Worm (Caenorhabditis elegans): ENCODE measurements around the gene faah-4.

The faah-4 gene

ce11 chrIII:11946973-11947372, 37.3 kb upstream of the faah-4 start, which contains the start of gene Y56A3A.7:
Y56A3A.7 (minus strand) TSS chrIII:11947019.
- no peak for TF ChIP-seq nhr-77 (tag; optimal IDR thresholded peaks at IDR 0.05)

ce11 chrIII:11946062-11946749, 36.5 kb upstream of the faah-4 start:
- no peak for TF ChIP-seq nhr-77 (tag; optimal IDR thresholded peaks at IDR 0.05)
- TF ChIP-seq blmp-1 (tag; optimal IDR thresholded peaks at IDR 0.05; ENCODE audit: insufficient read depth): peak; percentile 35
- TF ChIP-seq nhr-12 (tag; optimal IDR thresholded peaks at IDR 0.05): no peak
- TF ChIP-seq aly-2 (tag; optimal IDR thresholded peaks at IDR 0.05): no peak
- TF ChIP-seq sem-4 (tag; optimal IDR thresholded peaks at IDR 0.05): peak; percentile 95
- no peak for TF ChIP-seq peb-1 (tag; optimal IDR thresholded peaks at IDR 0.05)
- TF ChIP-seq ceh-82 (tag; optimal IDR thresholded peaks at IDR 0.05): no peak
- no peak for TF ChIP-seq ztf-11 (tag; optimal IDR thresholded peaks at IDR 0.05)
- TF ChIP-seq lin-39 (tag; optimal IDR thresholded peaks at IDR 0.05): no peak
- peak; percentile 92 for TF ChIP-seq crh-2 (tag; optimal IDR thresholded peaks at IDR 0.05)
- TF ChIP-seq nhr-10 (tag; optimal IDR thresholded peaks at IDR 0.05): no peak
- no peak for TF ChIP-seq nhr-129 (tag; optimal IDR thresholded peaks at IDR 0.05)
- TF ChIP-seq alr-1 (tag; optimal IDR thresholded peaks at IDR 0.05): no peak
- TF ChIP-seq zag-1 (tag; optimal IDR thresholded peaks at IDR 0.05): no peak
- TF ChIP-seq unc-39 (tag; optimal IDR thresholded peaks at IDR 0.05): no peak
- peak; percentile 67 for TF ChIP-seq mab-5 (tag; optimal IDR thresholded peaks at IDR 0.05)
- TF ChIP-seq lin-11 (tag; optimal IDR thresholded peaks at IDR 0.05): peak; percentile 52
- peak; percentile 42 for TF ChIP-seq nhr-6 (tag; optimal IDR thresholded peaks at IDR 0.05)
- TF ChIP-seq egl-27 (tag; optimal IDR thresholded peaks at IDR 0.05): peak; percentile 73
- TF ChIP-seq ama-1 (optimal IDR thresholded peaks at IDR 0.05): peak; percentile 9
- peak; percentile 97 for TF ChIP-seq sma-9 (GFP tag; optimal IDR thresholded peaks at IDR 0.05)
- no peak for TF ChIP-seq sma-9 (tag; optimal IDR thresholded peaks at IDR 0.05)
- no peak for TF ChIP-seq elt-1 (tag; optimal IDR thresholded peaks at IDR 0.05)
- TF ChIP-seq Y55F3AM.14 (GFP tag; optimal IDR thresholded peaks at IDR 0.05): peak; percentile 55
- TF ChIP-seq ztf-4 (tag; optimal IDR thresholded peaks at IDR 0.05): peak; percentile 74
- 0 out of 2 replicates have a peak, but pooled peaks have one; percentile 70 for TF ChIP-seq ztf-1 (GFP tag; conservative IDR thresholded peaks at IDR 0.05)
- TF ChIP-seq gmeb-1 (tag; optimal IDR thresholded peaks at IDR 0.05): peak; percentile 85
- TF ChIP-seq unc-62 (GFP tag; optimal IDR thresholded peaks at IDR 0.05): no peak
- peak; percentile 86 to 94 for TF ChIP-seq lsy-2 (tag; optimal IDR thresholded peaks at IDR 0.05)
- no peak for TF ChIP-seq nhr-23 (tag; optimal IDR thresholded peaks at IDR 0.05)
- TF ChIP-seq dmd-4 (tag; optimal IDR thresholded peaks at IDR 0.05): peak; percentile 47
- TF ChIP-seq nhr-237 (tag; optimal IDR thresholded peaks at IDR 0.05): no peak
- TF ChIP-seq F13H6.1 (tag; optimal IDR thresholded peaks at IDR 0.05): peak; percentile 90
- peak; percentile 91 for TF ChIP-seq lin-13 (GFP tag; optimal IDR thresholded peaks at IDR 0.05)
- peak; percentile 79 for TF ChIP-seq snpc-4 (tag; optimal IDR thresholded peaks at IDR 0.05)
- TF ChIP-seq unc-55 (GFP tag; optimal IDR thresholded peaks at IDR 0.05): peak; percentile 86
- no peak for TF ChIP-seq nhr-11 (tag; optimal IDR thresholded peaks at IDR 0.05)
- no peak for TF ChIP-seq elt-3 (tag; optimal IDR thresholded peaks at IDR 0.05)
- peak; percentile 34 for TF ChIP-seq fos-1 (tag; optimal IDR thresholded peaks at IDR 0.05)
- peak; percentile 82 for TF ChIP-seq nhr-21 (tag; optimal IDR thresholded peaks at IDR 0.05)
- peak; percentile 90 for TF ChIP-seq sma-3 (GFP tag; optimal IDR thresholded peaks at IDR 0.05)
- peak; percentile 47 for TF ChIP-seq R02D3.7 (tag; optimal IDR thresholded peaks at IDR 0.05)
- TF ChIP-seq nhr-25 (tag; optimal IDR thresholded peaks at IDR 0.05): peak; percentile 82
- TF ChIP-seq mdl-1 (tag; optimal IDR thresholded peaks at IDR 0.05): no peak
- TF ChIP-seq C34F6.9 (tag; optimal IDR thresholded peaks at IDR 0.05): peak; percentile 80
- no peak for TF ChIP-seq skn-1 (tag; optimal IDR thresholded peaks at IDR 0.05)
- peak; percentile 9 for TF ChIP-seq ZK546.5 (tag; optimal IDR thresholded peaks at IDR 0.05)
- no peak for TF ChIP-seq ceh-16 (tag; optimal IDR thresholded peaks at IDR 0.05)
- TF ChIP-seq mbf-1 (tag; optimal IDR thresholded peaks at IDR 0.05): no peak

Measured in whole organism, L2 larva.